Worm (Caenorhabditis elegans): ENCODE data around the gene JC8.16.

JC8.16 gene

DNA sequence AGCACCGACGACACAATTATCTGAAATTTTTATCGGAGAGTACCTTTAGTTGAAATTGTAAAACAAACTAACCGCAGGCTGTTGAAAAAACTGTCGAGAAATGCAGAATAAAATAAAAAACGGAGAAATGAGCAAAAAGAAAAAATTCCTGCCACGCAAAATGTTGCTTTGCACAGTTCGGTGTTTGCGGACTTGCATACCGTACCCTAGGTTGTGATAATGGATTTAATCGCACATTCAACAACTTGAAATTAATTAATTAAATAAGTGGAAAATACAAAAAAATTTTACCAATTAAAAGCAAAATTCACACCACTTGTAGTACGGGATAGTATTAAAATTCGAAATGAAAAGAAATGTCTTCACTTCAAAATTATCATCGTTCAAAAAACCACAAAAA is 27.6 kb upstream of the JC8.16 start:
- peak; percentile 77 for TF ChIP-seq unc-42 (tag; optimal IDR thresholded peaks at IDR 0.05)
- TF ChIP-seq eyg-1 (tag; optimal IDR thresholded peaks at IDR 0.05), result no peak
- peak; percentile 47 for TF ChIP-seq nfya-1 (tag; optimal IDR thresholded peaks at IDR 0.05)
- TF ChIP-seq ceh-34 (tag; optimal IDR thresholded peaks at IDR 0.05), result no peak
- TF ChIP-seq dve-1 (tag; optimal IDR thresholded peaks at IDR 0.05), result no peak
- no peak for TF ChIP-seq tbx-7 (tag; optimal IDR thresholded peaks at IDR 0.05)

DNA sequence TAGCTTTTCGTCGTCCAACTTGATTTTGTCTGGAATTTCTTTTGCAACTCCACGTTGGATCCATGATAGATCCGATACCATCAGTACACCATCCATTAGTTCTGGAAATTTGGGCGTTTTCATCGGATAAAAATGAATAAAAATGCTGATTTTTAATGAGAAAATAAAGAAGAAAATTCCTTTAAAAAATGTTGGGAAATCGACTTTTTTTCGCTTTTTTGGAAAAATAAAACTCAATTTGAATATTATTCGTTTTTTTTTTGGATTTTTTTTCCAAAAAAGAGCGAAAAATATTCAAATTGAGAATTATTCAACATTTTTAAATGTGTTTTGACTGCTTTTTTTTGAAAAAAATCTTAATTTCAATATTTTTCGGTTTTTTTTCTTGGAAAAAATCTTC is 22.5 kb upstream of the JC8.16 start, which contains the start of gene pwp-1:
pwp-1 (minus strand) TSS at position 101 of the 400 bp plus-strand sequence.
- no peak for TF ChIP-seq ceh-31 (tag; optimal IDR thresholded peaks at IDR 0.05)
- TF ChIP-seq F13H6.1 (tag; optimal IDR thresholded peaks at IDR 0.05), result no peak
- no peak for TF ChIP-seq lin-11 (tag; optimal IDR thresholded peaks at IDR 0.05)

DNA sequence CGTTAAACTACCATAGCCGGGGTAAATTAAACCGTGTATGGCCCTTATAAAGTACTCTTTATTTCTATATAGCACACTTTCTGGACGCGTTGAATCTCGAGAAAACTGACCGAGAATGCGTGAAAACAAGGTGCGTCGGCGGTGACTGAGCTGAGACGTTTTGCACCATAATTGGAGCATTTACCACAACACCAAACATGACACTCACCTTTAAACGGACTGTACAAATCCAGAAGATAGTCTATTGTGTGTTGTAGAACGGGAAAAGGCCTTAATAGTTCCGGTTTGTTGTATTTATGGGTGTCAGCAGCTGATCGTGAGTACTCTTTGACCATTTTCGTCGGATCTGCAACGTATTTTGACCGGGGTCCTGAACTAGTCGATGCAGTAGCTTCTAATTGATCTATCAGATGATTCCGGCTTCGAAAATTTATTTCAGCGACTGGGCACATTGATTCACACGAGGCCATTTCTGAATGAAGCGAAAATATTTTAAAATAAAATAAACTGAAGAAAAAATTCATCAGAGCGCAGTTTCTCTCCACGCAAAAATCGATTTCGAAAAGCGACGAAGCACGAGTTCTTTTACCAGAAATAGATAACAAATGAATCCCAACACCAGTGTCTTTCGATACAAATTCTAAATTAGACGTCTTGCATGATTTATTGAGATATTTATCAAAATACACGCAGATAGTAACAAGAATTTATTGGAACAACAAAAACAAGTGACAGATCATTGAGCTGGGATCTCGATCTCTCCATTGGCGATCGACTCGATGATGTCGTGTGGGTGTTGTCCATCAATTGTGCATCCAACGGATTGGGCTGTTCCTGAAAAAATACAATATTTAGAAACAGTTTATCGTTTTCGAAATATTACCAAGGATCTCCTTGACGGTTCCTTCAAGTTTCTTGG is 19.8 kb upstream of the JC8.16 start, which contains the start of gene tag-115:
tag-115 (minus strand) TSS at position 472 of the 919 bp plus-strand sequence.
- TF ChIP-seq ceh-30 (tag; optimal IDR thresholded peaks at IDR 0.05) (no peak), T23F11.4 (GFP tag; optimal IDR thresholded peaks at IDR 0.05) (no peak), syd-9 (tag; optimal IDR thresholded peaks at IDR 0.05) (no peak), lim-6 (tag; optimal IDR thresholded peaks at IDR 0.05) (no peak), ref-2 (tag; optimal IDR thresholded peaks at IDR 0.05) (no peak), ceh-9 (tag; optimal IDR thresholded peaks at IDR 0.05) (no peak), pha-2 (tag; optimal IDR thresholded peaks at IDR 0.05) (no peak)

DNA sequence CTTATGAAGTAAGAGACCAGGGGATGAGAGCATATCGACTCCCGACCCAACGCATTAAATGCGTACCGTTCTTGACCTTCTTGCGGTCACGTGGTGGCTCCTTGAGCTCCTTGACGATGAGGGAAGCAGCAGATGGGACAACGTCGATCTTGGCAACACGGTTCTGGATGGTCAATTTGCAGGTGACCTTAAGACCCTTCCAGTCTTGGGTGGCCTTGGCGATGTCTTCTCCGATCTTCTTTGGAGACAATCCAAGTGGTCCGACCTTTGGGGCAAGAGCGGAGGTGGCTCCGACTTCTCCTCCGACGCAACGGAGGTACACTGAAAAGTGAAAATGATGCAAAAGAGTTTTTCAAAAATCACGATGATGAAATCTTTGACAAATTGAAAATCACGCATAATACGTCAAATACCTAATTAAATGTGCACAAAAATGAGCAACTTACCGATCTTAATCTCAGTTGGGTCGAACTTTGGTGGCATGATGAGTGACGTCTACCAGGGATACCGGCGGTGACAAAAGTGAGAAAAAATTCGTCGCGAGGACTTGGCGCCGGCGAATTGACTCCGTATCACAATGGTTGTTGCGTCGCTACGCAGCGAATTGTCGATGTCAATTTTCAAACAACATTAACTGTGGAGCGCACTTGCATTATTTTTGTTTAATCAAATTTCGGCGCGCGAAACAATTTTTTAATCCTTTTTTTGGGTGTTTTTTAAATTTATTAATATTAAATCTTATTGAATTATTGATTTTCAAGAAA is 18.7 kb upstream of the JC8.16 start, which contains the start of gene rpl-12:
rpl-12 (minus strand) TSS at position 574 of the 764 bp plus-strand sequence.
- peak; percentile 94 for TF ChIP-seq ceh-18 (tag; optimal IDR thresholded peaks at IDR 0.05)
- TF ChIP-seq npax-4 (tag; optimal IDR thresholded peaks at IDR 0.05), result no peak
- peak; percentile 62 for TF ChIP-seq pha-2 (tag; optimal IDR thresholded peaks at IDR 0.05)
- no peak for TF ChIP-seq hlh-15 (tag; optimal IDR thresholded peaks at IDR 0.05)
- peak; percentile 79 for TF ChIP-seq unc-55 (GFP tag; optimal IDR thresholded peaks at IDR 0.05)
- TF ChIP-seq sdc-2 (tag; optimal IDR thresholded peaks at IDR 0.05), result peak; percentile 3
- TF ChIP-seq odd-2 (tag; optimal IDR thresholded peaks at IDR 0.05), result no peak
- TF ChIP-seq fkh-6 (tag; optimal IDR thresholded peaks at IDR 0.05), result no peak
- no peak for TF ChIP-seq ama-1 (optimal IDR thresholded peaks at IDR 0.05)
- TF ChIP-seq pax-1 (tag; optimal IDR thresholded peaks at IDR 0.05), result peak; percentile 75
- peak; percentile 8 for TF ChIP-seq hlh-13 (GFP tag; optimal IDR thresholded peaks at IDR 0.05)
- TF ChIP-seq ceh-34 (tag; optimal IDR thresholded peaks at IDR 0.05), result peak; percentile 98
- peak; percentile 63 for TF ChIP-seq ets-4 (tag; optimal IDR thresholded peaks at IDR 0.05)
- TF ChIP-seq ceh-9 (tag; optimal IDR thresholded peaks at IDR 0.05), result no peak
- TF ChIP-seq mec-3 (tag; optimal IDR thresholded peaks at IDR 0.05; ENCODE audit: borderline replicate concordance), result no peak
- peak; percentile 16 for TF ChIP-seq hlh-8 (tag; optimal IDR thresholded peaks at IDR 0.05)
- TF ChIP-seq ceh-14 (tag; optimal IDR thresholded peaks at IDR 0.05), result peak; percentile 92
- no peak for TF ChIP-seq tbx-7 (tag; optimal IDR thresholded peaks at IDR 0.05)
- peak; percentile 66 for TF ChIP-seq hlh-30 (tag; optimal IDR thresholded peaks at IDR 0.05; ENCODE audit: insufficient read depth)
- peak; percentile 80 for TF ChIP-seq fax-1 (tag; optimal IDR thresholded peaks at IDR 0.05)
- no peak for TF ChIP-seq zip-5 (tag; optimal IDR thresholded peaks at IDR 0.05)
- TF ChIP-seq K09A11.1 (tag; optimal IDR thresholded peaks at IDR 0.05; ENCODE audit: insufficient read depth), result peak; percentile 44
- 0 out of 2 replicates have a peak, but pooled peaks have one; percentile 50 for TF ChIP-seq ceh-45 (GFP tag; IDR thresholded peaks at IDR 0.05)
- TF ChIP-seq C08G9.2 (tag; optimal IDR thresholded peaks at IDR 0.05), result peak; percentile 30
- no peak for TF ChIP-seq ceh-22 (tag; optimal IDR thresholded peaks at IDR 0.05)
- TF ChIP-seq pag-3 (tag; optimal IDR thresholded peaks at IDR 0.05; ENCODE audit: borderline replicate concordance), result no peak
- TF ChIP-seq ceh-6 (GFP tag; optimal IDR thresholded peaks at IDR 0.05), result no peak
- peak; percentile 73 for TF ChIP-seq rnt-1 (tag; optimal IDR thresholded peaks at IDR 0.05)
- no peak for TF ChIP-seq ceh-19 (GFP tag; optimal IDR thresholded peaks at IDR 0.05)
- TF ChIP-seq pha-4 (tag; optimal IDR thresholded peaks at IDR 0.05), result peak; percentile 33
- TF ChIP-seq dmd-4 (tag; optimal IDR thresholded peaks at IDR 0.05; ENCODE audit: borderline replicate concordance), result no peak

All from whole organism, late embryonic.